Worm (Caenorhabditis elegans) whole organism, L4 larva: ENCODE data around the gene F46C3.7.
A peak's percentile ranks its signal among the peaks of the same experiment; 100 is the strongest.

ENCODE experiments used
- F10B5.3 ChIP-seq: sonication (generic microtip); optimal IDR thresholded peaks from 2 replicates; lab custom pipeline; 2016; ENCODE audit warnings: mild to moderate bottlenecking, missing genetic modification characterization, missing compliant biosample characterization
- F26F4.8 ChIP-seq: fragments of 200-800 bp; sonication (Bioruptor generic); conservative IDR thresholded peaks from 2 replicates; pipeline ENCODE4 v1.3.6; 2022; ENCODE audit warnings: missing genetic modification characterization, missing compliant biosample characterization
- F37D6.2 ChIP-seq: sonication (generic microtip); optimal IDR thresholded peaks from 2 replicates; lab custom pipeline; 2016; ENCODE audit warnings: mild to moderate bottlenecking, missing genetic modification characterization, missing compliant biosample characterization
- F49E8.2 ChIP-seq: sonication (generic microtip); optimal IDR thresholded peaks from 2 replicates; lab custom pipeline; 2016; ENCODE audit warnings: missing compliant biosample characterization, mild to moderate bottlenecking, missing genetic modification characterization, borderline replicate concordance
- Y105C5A.15 ChIP-seq: fragments of 200-800 bp; sonication (Bioruptor generic); IDR thresholded peaks from 2 replicates; pipeline ENCODE4 v1.3.6; 2022; ENCODE audit warnings: missing genetic modification characterization, missing compliant biosample characterization
- Y48G9A.11 ChIP-seq: fragments of 200-800 bp; sonication (Bioruptor generic); IDR thresholded peaks from 2 replicates; pipeline ENCODE4 v1.3.6; 2022; ENCODE audit warnings: missing genetic modification reagents, missing genetic modification characterization, missing compliant biosample characterization
- Y5F2A.4 ChIP-seq: fragments of 200-800 bp; sonication (Bioruptor generic); optimal IDR thresholded peaks from 2 replicates; lab custom pipeline; 2018; ENCODE audit warnings: mild to moderate bottlenecking, missing genetic modification characterization, missing compliant biosample characterization
- Y75B8A.6 ChIP-seq: fragments of 200-800 bp; sonication (Bioruptor generic); IDR thresholded peaks from 2 replicates; pipeline ENCODE4 v1.3.6; 2022; ENCODE audit warnings: missing genetic modification reagents, missing genetic modification characterization, missing compliant biosample characterization
- ama-1 ChIP-seq: fragments of 150-350 bp; optimal IDR thresholded peaks from 2 replicates; lab custom pipeline; 2014; ENCODE audit warnings: inconsistent platforms, mixed read lengths
- ceh-28 ChIP-seq: fragments of 150-350 bp; optimal IDR thresholded peaks from 2 replicates; lab custom pipeline; 2014; ENCODE audit warnings: missing biosample characterization, missing genetic modification reagents, missing genetic modification characterization
- ceh-82 ChIP-seq: sonication (generic microtip); optimal IDR thresholded peaks from 2 replicates; lab custom pipeline; 2017; ENCODE audit warnings: missing biosample characterization, missing genetic modification characterization
- cey-2 ChIP-seq: sonication (generic microtip); optimal IDR thresholded peaks from 3 replicates; lab custom pipeline; 2017; ENCODE audit warnings: missing genetic modification characterization, mild to moderate bottlenecking, missing compliant biosample characterization, antibody characterized with exemption, borderline replicate concordance; ENCODE audit not compliant: insufficient read depth
- ctbp-1 ChIP-seq: fragments of 200-800 bp; sonication (Bioruptor generic); IDR thresholded peaks from 2 replicates; pipeline ENCODE4 v1.3.6; 2022; ENCODE audit warnings: missing genetic modification reagents, missing genetic modification characterization, missing compliant biosample characterization
- daf-19 ChIP-seq: fragments of 200-800 bp; sonication (Bioruptor generic); conservative IDR thresholded peaks from 2 replicates; pipeline ENCODE4 v1.3.6; 2022; ENCODE audit warnings: missing genetic modification characterization, missing compliant biosample characterization
- daf-8 ChIP-seq: fragments of 200-800 bp; sonication (Bioruptor generic); IDR thresholded peaks from 2 replicates; pipeline ENCODE4 v1.3.6; 2022; ENCODE audit warnings: missing genetic modification characterization, missing compliant biosample characterization
- dmd-8 ChIP-seq: fragments of 200-800 bp; sonication (Bioruptor generic); IDR thresholded peaks from 2 replicates; pipeline ENCODE4 v1.3.6; 2022; ENCODE audit warnings: missing genetic modification characterization, missing compliant biosample characterization
- dve-1 ChIP-seq: sonication (generic microtip); optimal IDR thresholded peaks from 2 replicates; lab custom pipeline; 2017; ENCODE audit warnings: antibody characterized with exemption, mild to moderate bottlenecking, missing genetic modification characterization, missing compliant biosample characterization; ENCODE audit not compliant: insufficient read depth
- egl-27 ChIP-seq: sonication (generic microtip); optimal IDR thresholded peaks from 3 replicates; lab custom pipeline; 2017; ENCODE audit warnings: missing biosample characterization, missing genetic modification reagents, missing genetic modification characterization
- gei-8 ChIP-seq: fragments of 200-800 bp; sonication (Bioruptor generic); optimal IDR thresholded peaks from 2 replicates; lab custom pipeline; 2018; ENCODE audit warnings: mild to moderate bottlenecking, missing genetic modification characterization, missing compliant biosample characterization
- hlh-11 ChIP-seq: fragments of 200-800 bp; sonication (Bioruptor generic); optimal IDR thresholded peaks from 2 replicates; lab custom pipeline; 2018; ENCODE audit warnings: mild to moderate bottlenecking, missing genetic modification characterization, missing compliant biosample characterization
- hlh-30 ChIP-seq: sonication (generic microtip); optimal IDR thresholded peaks from 2 replicates; lab custom pipeline; 2017; ENCODE audit warnings: antibody characterized with exemption, mild to moderate bottlenecking, missing genetic modification characterization, missing compliant biosample characterization; ENCODE audit not compliant: insufficient read depth
- hmg-1.1 ChIP-seq: fragments of 200-800 bp; sonication (Bioruptor generic); IDR thresholded peaks from 2 replicates; pipeline ENCODE4 v1.3.6; 2022; ENCODE audit warnings: missing genetic modification reagents, missing genetic modification characterization, missing compliant biosample characterization
- lin-29 ChIP-seq: fragments of 200-800 bp; sonication (Bioruptor generic); IDR thresholded peaks from 2 replicates; pipeline ENCODE4 v1.3.6; 2022; ENCODE audit warnings: missing genetic modification reagents, missing genetic modification characterization, missing compliant biosample characterization
- lin-39 ChIP-seq: fragments of 150-350 bp; optimal IDR thresholded peaks from 2 replicates; lab custom pipeline; 2014; ENCODE audit warnings: missing biosample characterization, missing genetic modification reagents, missing genetic modification characterization
- lir-3 ChIP-seq: sonication (generic microtip); optimal IDR thresholded peaks from 2 replicates; lab custom pipeline; 2016; ENCODE audit warnings: mild to moderate bottlenecking, missing genetic modification characterization, missing compliant biosample characterization
- lsy-2 ChIP-seq, 2 experiments: fragments of 150-350 bp in 1 of 2; sonication (generic microtip) in 1 of 2; optimal IDR thresholded peaks; 2 replicates each; lab custom pipeline; 2014 to 2017; ENCODE audit warnings: missing biosample characterization in 2 of 2, missing genetic modification characterization in 2 of 2
- mdl-1 ChIP-seq, 2 experiments: fragments of 150-350 bp in 1 of 2; sonication (generic microtip) in 1 of 2; optimal IDR thresholded peaks; 2 replicates each; lab custom pipeline; 2014 to 2017; ENCODE audit warnings: missing biosample characterization in 2 of 2, missing genetic modification characterization in 2 of 2
- mdt-29 ChIP-seq: fragments of 200-800 bp; sonication (Bioruptor generic); IDR thresholded peaks from 2 replicates; pipeline ENCODE4 v1.3.6; 2022; ENCODE audit warnings: missing genetic modification reagents, missing genetic modification characterization, missing compliant biosample characterization
- mep-1 ChIP-seq: fragments of 150-350 bp; sonication (generic microtip); optimal IDR thresholded peaks from 3 replicates; lab custom pipeline; 2014; ENCODE audit warnings: missing biosample characterization, missing genetic modification characterization
- mes-2 ChIP-seq: sonication (generic microtip); optimal IDR thresholded peaks from 2 replicates; lab custom pipeline; 2016; ENCODE audit warnings: missing genotype, mild to moderate bottlenecking, missing genetic modification characterization, missing compliant biosample characterization; ENCODE audit not compliant: poor library complexity, severe bottlenecking
- mxl-3 ChIP-seq: fragments of 200-800 bp; sonication (Bioruptor generic); optimal IDR thresholded peaks from 2 replicates; lab custom pipeline; 2018; ENCODE audit warnings: mild to moderate bottlenecking, missing genetic modification characterization, missing compliant biosample characterization
- nhr-10 ChIP-seq: fragments of 150-350 bp; optimal IDR thresholded peaks from 2 replicates; lab custom pipeline; 2014; ENCODE audit warnings: missing biosample characterization, missing genetic modification characterization
- nhr-11 ChIP-seq: fragments of 150-350 bp; optimal IDR thresholded peaks from 2 replicates; lab custom pipeline; 2014; ENCODE audit warnings: missing biosample characterization, missing genetic modification characterization
- nhr-237 ChIP-seq: sonication (generic microtip); optimal IDR thresholded peaks from 2 replicates; lab custom pipeline; 2017; ENCODE audit warnings: missing biosample characterization, missing genetic modification characterization
- nhr-41 ChIP-seq: fragments of 200-800 bp; sonication (Bioruptor generic); IDR thresholded peaks from 2 replicates; pipeline ENCODE4 v1.3.6; 2022; ENCODE audit warnings: missing genetic modification reagents, missing genetic modification characterization, missing compliant biosample characterization
- nhr-42 ChIP-seq: fragments of 200-800 bp; sonication (Bioruptor generic); IDR thresholded peaks from 2 replicates; pipeline ENCODE4 v1.3.6; 2022; ENCODE audit warnings: missing genetic modification characterization, missing compliant biosample characterization
- nhr-6 ChIP-seq: fragments of 150-350 bp; optimal IDR thresholded peaks from 2 replicates; lab custom pipeline; 2014; ENCODE audit warnings: missing biosample characterization, missing genetic modification characterization
- nhr-77 ChIP-seq: fragments of 150-350 bp; optimal IDR thresholded peaks from 2 replicates; lab custom pipeline; 2014; ENCODE audit warnings: missing biosample characterization, missing genetic modification characterization
- pha-4 ChIP-seq, 2 experiments: fragments of 150-350 bp in 1 of 2; fragments of 200-800 bp in 1 of 2; sonication (Bioruptor generic) in 1 of 2; IDR thresholded peaks in 1 of 2; optimal IDR thresholded peaks in 1 of 2; 2 replicates each; pipeline versions ENCODE4 v1.3.6 to Lab custom; 2014 to 2022; ENCODE audit warnings: missing genetic modification characterization in 2 of 2, missing genetic modification reagents in 2 of 2, missing biosample characterization in 1 of 2, missing compliant biosample characterization in 1 of 2
- php-3 ChIP-seq: fragments of 200-800 bp; sonication (Bioruptor generic); IDR thresholded peaks from 2 replicates; pipeline ENCODE4 v1.3.6; 2022; ENCODE audit warnings: missing genetic modification reagents, missing genetic modification characterization, missing compliant biosample characterization
- pqm-1 ChIP-seq: sonication (generic microtip); optimal IDR thresholded peaks from 2 replicates; lab custom pipeline; 2017; ENCODE audit warnings: missing biosample characterization, missing genetic modification characterization
- rbr-2 ChIP-seq: sonication (generic microtip); optimal IDR thresholded peaks from 2 replicates; lab custom pipeline; 2016; ENCODE audit warnings: missing genotype, missing genetic modification characterization, missing compliant biosample characterization
- spr-1 ChIP-seq: sonication (generic microtip); optimal IDR thresholded peaks from 2 replicates; lab custom pipeline; 2016; ENCODE audit warnings: mild to moderate bottlenecking, missing genetic modification characterization, missing compliant biosample characterization
- spr-3 ChIP-seq: fragments of 200-800 bp; sonication (Bioruptor generic); optimal IDR thresholded peaks from 2 replicates; lab custom pipeline; 2018; ENCODE audit warnings: mild to moderate bottlenecking, missing genetic modification characterization, missing compliant biosample characterization
- tag-97 ChIP-seq: fragments of 200-800 bp; sonication (Bioruptor generic); IDR thresholded peaks from 2 replicates; pipeline ENCODE4 v1.3.6; 2022; ENCODE audit warnings: missing genetic modification characterization, missing compliant biosample characterization
- unc-39 ChIP-seq: sonication (generic microtip); optimal IDR thresholded peaks from 2 replicates; lab custom pipeline; 2017; ENCODE audit warnings: missing biosample characterization, missing genetic modification characterization
- zfp-3 ChIP-seq: fragments of 200-800 bp; sonication (Bioruptor generic); conservative IDR thresholded peaks from 2 replicates; pipeline ENCODE4 v1.3.6; 2022; ENCODE audit warnings: missing genetic modification reagents, missing genetic modification characterization, missing compliant biosample characterization
- zip-11 ChIP-seq: fragments of 200-800 bp; sonication (Bioruptor generic); IDR thresholded peaks from 2 replicates; pipeline ENCODE4 v1.3.6; 2022; ENCODE audit warnings: missing genetic modification characterization, missing compliant biosample characterization

F46C3.7 gene

ce11 chrX:11469600-11469999 lies 29.8 kb downstream of the F46C3.7 start (continued):
- TF ChIP-seq pqm-1 (peak; percentile 28), lsy-2 (tag; optimal IDR thresholded peaks at IDR 0.05; lab: Kevin White, UChicago) (peak in 1 of 2 experiments; percentile 31), tag-97 (GFP tag; lab: Robert Waterston, UW) (no peak), daf-19 (GFP tag; lab: Robert Waterston, UW) (no peak), nhr-6 (tag; lab: Kevin White, UChicago) (no peak), daf-8 (GFP tag; lab: Robert Waterston, UW) (no peak), hmg-1.1 (GFP tag; lab: Robert Waterston, UW) (0 out of 2 replicates have a peak, but pooled peaks have one; percentile 18), nhr-10 (no peak), nhr-77 (tag; lab: Kevin White, UChicago) (peak; percentile 80), mdl-1 (tag; optimal IDR thresholded peaks at IDR 0.05; lab: Kevin White, UChicago) (peak in 1 of 2 experiments; percentile 80), Y75B8A.6 (GFP tag; lab: Robert Waterston, UW) (no peak), Y48G9A.11 (GFP tag; lab: Robert Waterston, UW) (no peak), lin-29 (GFP tag; lab: Robert Waterston, UW) (no peak), ama-1 (peak; percentile 21), unc-39 (tag; lab: Kevin White, UChicago) (no peak), gei-8 (no peak), hlh-30 (peak; percentile 97), spr-3 (GFP tag; lab: Kevin White, UChicago) (no peak), mdt-29 (GFP tag; lab: Robert Waterston, UW) (no peak), mep-1 (tag; lab: Kevin White, UChicago) (peak; percentile 56), hlh-11 (peak; percentile 77), Y105C5A.15 (GFP tag; lab: Robert Waterston, UW) (no peak), mxl-3 (GFP tag; lab: Kevin White, UChicago) (no peak), dmd-8 (GFP tag; lab: Robert Waterston, UW) (no peak), nhr-41 (GFP tag; lab: Robert Waterston, UW) (no peak), cey-2 (tag; lab: Kevin White, UChicago) (no peak), rbr-2 (tag; lab: Kevin White, UChicago) (peak; percentile 32)

DNA sequence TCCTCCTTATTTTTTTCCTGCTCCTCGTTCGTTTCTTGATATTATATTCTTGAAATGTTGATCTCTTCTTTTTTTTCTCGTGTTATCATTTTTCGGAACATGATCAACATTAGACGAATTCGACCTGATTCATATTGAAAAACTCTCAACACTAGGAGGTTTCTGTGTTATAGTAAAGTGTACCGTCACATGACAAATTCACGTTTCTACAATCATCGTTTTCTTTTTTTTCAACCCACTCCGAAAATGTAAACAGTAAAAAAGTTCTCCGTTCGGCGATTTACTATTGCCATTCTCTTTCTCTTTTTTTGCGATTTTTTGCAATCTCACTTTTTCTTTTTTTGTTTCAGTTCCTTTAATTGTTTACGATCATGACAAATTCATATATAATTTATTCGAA lies 31.6 kb downstream of the F46C3.7 start:
- no peak for TF ChIP-seq F37D6.2 (tag; lab: Kevin White, UChicago)
- peak; percentile 43 for TF ChIP-seq hlh-30
- TF ChIP-seq F10B5.3 (tag; lab: Kevin White, UChicago) = no peak
- no peak for TF ChIP-seq mdl-1 (tag; optimal IDR thresholded peaks at IDR 0.05; lab: Kevin White, UChicago)
- no peak for TF ChIP-seq egl-27 (tag; lab: Kevin White, UChicago)
- no peak for TF ChIP-seq ctbp-1 (GFP tag; lab: Robert Waterston, UW)
- TF ChIP-seq pha-4 (GFP tag; IDR thresholded peaks at IDR 0.05; lab: Robert Waterston, UW) = no peak
- peak; percentile 10 for TF ChIP-seq pha-4 (tag; optimal IDR thresholded peaks at IDR 0.05; lab: Kevin White, UChicago)
- no peak for TF ChIP-seq lir-3
- no peak for TF ChIP-seq spr-1
- no peak for TF ChIP-seq mes-2 (tag; lab: Kevin White, UChicago)
- no peak for TF ChIP-seq php-3 (GFP tag; lab: Robert Waterston, UW)
- TF ChIP-seq nhr-11 (tag; lab: Kevin White, UChicago) = no peak
- no peak for TF ChIP-seq lin-39 (tag; lab: Kevin White, UChicago)
- TF ChIP-seq lin-29 (GFP tag; lab: Robert Waterston, UW) = no peak
- TF ChIP-seq zip-11 (GFP tag; lab: Robert Waterston, UW) = no peak
- no peak for TF ChIP-seq F26F4.8
- no peak for TF ChIP-seq F49E8.2 (tag; lab: Kevin White, UChicago)
- TF ChIP-seq Y5F2A.4 = no peak
- peak; percentile 9 for TF ChIP-seq dve-1 (tag; lab: Kevin White, UChicago)
- TF ChIP-seq ceh-28 (tag; lab: Kevin White, UChicago) = no peak
- no peak for TF ChIP-seq Y75B8A.6 (GFP tag; lab: Robert Waterston, UW)
- no peak for TF ChIP-seq ceh-82 (tag; lab: Kevin White, UChicago)
- TF ChIP-seq daf-8 (GFP tag; lab: Robert Waterston, UW) = no peak
- TF ChIP-seq nhr-237 (tag; lab: Kevin White, UChicago) = no peak
- TF ChIP-seq nhr-42 (GFP tag; lab: Robert Waterston, UW) = no peak
- no peak for TF ChIP-seq zfp-3 (GFP tag; lab: Robert Waterston, UW)
